Fruit fly (Drosophila melanogaster): Measurements from ENCODE around the gene AstA-R1.

AstA-R1 gene

dm6 chrX:3673710-3674344 is 99.5 kb downstream of the AstA-R1 start:
- peak; percentile 57 for TF ChIP-seq CG33017 (tag; optimal IDR thresholded peaks at IDR 0.05)
- no peak for TF ChIP-seq cnc (optimal IDR thresholded peaks at IDR 0.05)
- peak; percentile 73 for TF ChIP-seq pad (GFP tag; optimal IDR thresholded peaks at IDR 0.05)
- peak; percentile 84 for TF ChIP-seq CG14711 (tag; optimal IDR thresholded peaks at IDR 0.05)
- peak; percentile 56 for TF ChIP-seq Crg-1 (GFP tag; optimal IDR thresholded peaks at IDR 0.05)
- TF ChIP-seq Mnt (GFP tag; optimal IDR thresholded peaks at IDR 0.05): peak; percentile 96
- TF ChIP-seq CG11617 (GFP tag; optimal IDR thresholded peaks at IDR 0.05): peak; percentile 74
- TF ChIP-seq kay (GFP tag; ENCODE audit: borderline replicate concordance): peak; percentile 92
- TF ChIP-seq CG7101 (tag; optimal IDR thresholded peaks at IDR 0.05): peak; percentile 86
- peak; percentile 62 for TF ChIP-seq toe (GFP tag; optimal IDR thresholded peaks at IDR 0.05)
- TF ChIP-seq tj (GFP tag; optimal IDR thresholded peaks at IDR 0.05): peak; percentile 85
- no peak for TF ChIP-seq Clk (GFP tag; optimal IDR thresholded peaks at IDR 0.05)
- TF ChIP-seq Hr96 (GFP tag; optimal IDR thresholded peaks at IDR 0.05): peak; percentile 78
- TF ChIP-seq ovo (GFP tag; optimal IDR thresholded peaks at IDR 0.05): peak; percentile 4
- peak; percentile 53 for TF ChIP-seq CG1620 (GFP tag; optimal IDR thresholded peaks at IDR 0.05)
- peak; percentile 79 for TF ChIP-seq CG12768 (GFP tag; optimal IDR thresholded peaks at IDR 0.05)
- TF ChIP-seq cic (GFP tag; optimal IDR thresholded peaks at IDR 0.05): peak; percentile 66
- peak; percentile 57 for TF ChIP-seq CG5204 (GFP tag; optimal IDR thresholded peaks at IDR 0.05)
- TF ChIP-seq CG7045 (GFP tag; optimal IDR thresholded peaks at IDR 0.05): peak; percentile 59
- TF ChIP-seq bab1 (GFP tag; optimal IDR thresholded peaks at IDR 0.05): peak; percentile 90

DNA sequence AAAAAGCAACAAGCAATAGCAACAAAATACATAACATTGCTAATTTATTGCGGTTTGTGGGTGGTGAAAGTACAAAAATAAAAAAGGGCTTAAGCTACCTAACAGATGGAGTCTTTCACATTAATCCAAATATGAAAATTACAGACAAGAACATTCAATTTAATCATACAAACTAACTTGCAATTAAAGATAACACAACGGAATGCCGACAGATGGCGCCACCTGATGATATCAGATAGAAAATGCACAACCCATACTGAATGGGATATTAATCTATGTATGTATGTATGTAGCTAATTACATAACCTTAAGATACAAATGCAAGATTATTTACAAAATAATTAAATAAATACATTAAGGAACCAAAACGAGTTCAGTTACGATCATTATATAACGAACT is 100.5 kb downstream of the AstA-R1 start:
- TF ChIP-seq bab1 (GFP tag; optimal IDR thresholded peaks at IDR 0.05) (no peak), cnc (optimal IDR thresholded peaks at IDR 0.05) (no peak), cic (GFP tag; optimal IDR thresholded peaks at IDR 0.05) (no peak), Mnt (GFP tag; optimal IDR thresholded peaks at IDR 0.05) (no peak), Hr96 (GFP tag; optimal IDR thresholded peaks at IDR 0.05) (no peak), toe (GFP tag; optimal IDR thresholded peaks at IDR 0.05) (no peak), CG7045 (GFP tag; optimal IDR thresholded peaks at IDR 0.05) (no peak), Crg-1 (GFP tag; optimal IDR thresholded peaks at IDR 0.05) (no peak), ovo (GFP tag; optimal IDR thresholded peaks at IDR 0.05) (no peak), CG11617 (GFP tag; optimal IDR thresholded peaks at IDR 0.05) (no peak), CG14711 (tag; optimal IDR thresholded peaks at IDR 0.05) (no peak), CG33017 (tag; optimal IDR thresholded peaks at IDR 0.05) (no peak), kay (GFP tag; ENCODE audit: borderline replicate concordance) (no peak), CG7101 (tag; optimal IDR thresholded peaks at IDR 0.05) (no peak), CG5204 (GFP tag; optimal IDR thresholded peaks at IDR 0.05) (no peak), CG1620 (GFP tag; optimal IDR thresholded peaks at IDR 0.05) (no peak), CG12768 (GFP tag; optimal IDR thresholded peaks at IDR 0.05) (no peak), tj (GFP tag; optimal IDR thresholded peaks at IDR 0.05) (no peak)

DNA sequence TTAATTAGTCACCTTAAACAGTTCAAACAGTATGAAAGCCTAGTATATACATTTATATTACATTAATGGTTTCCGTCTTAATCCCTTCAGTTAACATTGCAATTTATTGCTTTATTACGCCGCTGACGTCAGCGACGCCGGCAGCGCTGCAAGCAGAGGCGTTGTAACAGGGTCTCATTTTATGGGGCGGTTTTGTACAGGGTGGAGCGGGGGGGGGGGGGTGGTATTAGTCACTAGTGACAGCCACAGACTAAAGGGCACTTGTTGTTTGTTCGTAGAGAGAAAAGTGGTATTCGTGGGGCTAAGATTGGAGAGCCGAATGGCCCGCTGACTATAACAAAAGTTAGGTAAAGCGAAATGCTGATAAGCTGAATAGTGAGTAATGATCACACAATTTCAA is 101.2 kb downstream of the AstA-R1 start:
- TF ChIP-seq toe (GFP tag; optimal IDR thresholded peaks at IDR 0.05): no peak
- TF ChIP-seq cic (GFP tag; optimal IDR thresholded peaks at IDR 0.05): peak; percentile 92
- peak; percentile 45 for TF ChIP-seq pad (GFP tag; optimal IDR thresholded peaks at IDR 0.05)
- TF ChIP-seq Clk (GFP tag; optimal IDR thresholded peaks at IDR 0.05): peak; percentile 12
- TF ChIP-seq tj (GFP tag; optimal IDR thresholded peaks at IDR 0.05): peak; percentile 64
- TF ChIP-seq CG33017 (tag; optimal IDR thresholded peaks at IDR 0.05): peak; percentile 29
- peak; percentile 91 for TF ChIP-seq CG12768 (GFP tag; optimal IDR thresholded peaks at IDR 0.05)
- peak; percentile 46 for TF ChIP-seq CG7045 (GFP tag; optimal IDR thresholded peaks at IDR 0.05)
- TF ChIP-seq bab1 (GFP tag; optimal IDR thresholded peaks at IDR 0.05): peak; percentile 40
- peak; percentile 39 for TF ChIP-seq Crg-1 (GFP tag; optimal IDR thresholded peaks at IDR 0.05)
- TF ChIP-seq CG14711 (tag; optimal IDR thresholded peaks at IDR 0.05): no peak
- peak; percentile 43 for TF ChIP-seq CG11617 (GFP tag; optimal IDR thresholded peaks at IDR 0.05)
- TF ChIP-seq cnc (optimal IDR thresholded peaks at IDR 0.05): no peak
- TF ChIP-seq CG5204 (GFP tag; optimal IDR thresholded peaks at IDR 0.05): no peak
- no peak for TF ChIP-seq CG1620 (GFP tag; optimal IDR thresholded peaks at IDR 0.05)
- TF ChIP-seq Hr96 (GFP tag; optimal IDR thresholded peaks at IDR 0.05): peak; percentile 10
- peak; percentile 67 for TF ChIP-seq ovo (GFP tag; optimal IDR thresholded peaks at IDR 0.05)
- peak; percentile 63 for TF ChIP-seq Mnt (GFP tag; optimal IDR thresholded peaks at IDR 0.05)
- TF ChIP-seq kay (GFP tag; ENCODE audit: borderline replicate concordance): peak; percentile 99
- TF ChIP-seq CG7101 (tag; optimal IDR thresholded peaks at IDR 0.05): peak; percentile 53

DNA sequence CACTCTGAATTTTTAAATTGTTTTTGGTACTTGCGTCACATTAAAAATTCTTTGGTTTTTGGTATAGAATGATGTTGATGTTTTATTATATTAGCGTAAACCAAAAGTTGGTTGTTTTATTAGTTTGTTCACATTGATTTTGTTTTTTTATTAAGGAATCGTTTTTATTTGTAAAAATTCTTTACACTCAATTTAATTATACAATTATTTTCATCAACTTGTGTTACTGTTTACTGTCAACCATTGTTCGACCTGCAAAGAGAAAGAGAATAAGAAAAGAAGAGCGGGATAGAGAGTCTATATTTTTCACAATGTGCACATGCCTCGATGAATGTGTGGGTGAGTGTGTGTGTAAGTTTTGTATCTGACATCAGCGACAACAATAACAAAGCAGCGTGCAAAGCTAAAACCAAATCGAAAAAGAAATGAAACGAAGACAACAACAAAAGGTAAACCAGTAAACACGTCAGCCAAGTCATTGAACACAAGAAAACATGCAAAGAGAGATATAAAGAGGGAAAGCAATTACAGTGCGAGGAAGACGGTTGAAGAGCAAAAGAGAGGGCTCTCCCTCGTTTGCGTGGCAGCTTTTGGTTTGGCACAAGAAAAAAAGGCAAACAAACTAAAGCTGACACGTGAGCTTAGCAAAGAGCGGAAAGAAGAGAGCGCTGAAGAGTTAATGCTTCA is 102.3 kb downstream of the AstA-R1 start:
- TF ChIP-seq CG7101 (tag; optimal IDR thresholded peaks at IDR 0.05) (peak; percentile 3), cic (GFP tag; optimal IDR thresholded peaks at IDR 0.05) (peak; percentile 69), Crg-1 (GFP tag; optimal IDR thresholded peaks at IDR 0.05) (no peak), cnc (optimal IDR thresholded peaks at IDR 0.05) (no peak), Hr96 (GFP tag; optimal IDR thresholded peaks at IDR 0.05) (no peak), toe (GFP tag; optimal IDR thresholded peaks at IDR 0.05) (no peak), CG5204 (GFP tag; optimal IDR thresholded peaks at IDR 0.05) (no peak), CG7045 (GFP tag; optimal IDR thresholded peaks at IDR 0.05) (no peak), Clk (GFP tag; optimal IDR thresholded peaks at IDR 0.05) (no peak), CG1620 (GFP tag; optimal IDR thresholded peaks at IDR 0.05) (no peak), Mnt (GFP tag; optimal IDR thresholded peaks at IDR 0.05) (peak; percentile 94), bab1 (GFP tag; optimal IDR thresholded peaks at IDR 0.05) (peak; percentile 58), pad (GFP tag; optimal IDR thresholded peaks at IDR 0.05) (no peak), CG12768 (GFP tag; optimal IDR thresholded peaks at IDR 0.05) (no peak), tj (GFP tag; optimal IDR thresholded peaks at IDR 0.05) (peak; percentile 57), ovo (GFP tag; optimal IDR thresholded peaks at IDR 0.05) (no peak), kay (GFP tag; ENCODE audit: borderline replicate concordance) (peak; percentile 84), CG14711 (tag; optimal IDR thresholded peaks at IDR 0.05) (no peak), CG11617 (GFP tag; optimal IDR thresholded peaks at IDR 0.05) (no peak), CG33017 (tag; optimal IDR thresholded peaks at IDR 0.05) (no peak)
